Worm (Caenorhabditis elegans): ENCODE results near the gene Y116A8C.24.

DNA sequence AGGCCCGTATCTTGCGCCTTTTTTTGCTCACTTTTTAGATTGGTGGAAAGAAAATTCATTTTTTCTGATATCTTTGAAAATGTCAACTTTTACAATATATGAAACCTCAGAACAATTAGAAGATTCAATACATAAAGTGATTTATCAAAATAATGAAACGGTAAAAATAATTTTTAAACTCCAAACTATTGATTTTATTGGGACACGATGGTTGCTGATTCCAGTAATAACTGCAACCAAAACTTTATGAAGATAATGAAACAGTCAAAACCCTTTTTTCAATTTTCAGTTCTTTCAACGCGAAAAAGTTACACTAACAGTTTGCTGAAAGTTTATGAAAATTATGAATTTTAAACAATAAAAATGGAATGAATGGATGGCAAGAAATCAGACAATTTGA lies 49.6 kb downstream of the Y116A8C.24 start:
- TF ChIP-seq ets-4 (tag; optimal IDR thresholded peaks at IDR 0.05) (no peak), tbx-2 (tag; optimal IDR thresholded peaks at IDR 0.05) (no peak)

Measured in whole organism, late embryonic.